Worm (Caenorhabditis elegans): ENCODE measurements around the gene C13B9.2.

- TF ChIP-seq die-1 (tag; optimal IDR thresholded peaks at IDR 0.05) (no peak), unc-62 (GFP tag; optimal IDR thresholded peaks at IDR 0.05) (no peak), D2030.7 (GFP tag; IDR thresholded peaks at IDR 0.05) (no peak), ceh-27 (GFP tag; optimal IDR thresholded peaks at IDR 0.05) (no peak), hsf-1 (GFP tag; IDR thresholded peaks at IDR 0.05) (no peak), madf-8 (GFP tag; conservative IDR thresholded peaks at IDR 0.05) (no peak), lsl-1 (GFP tag; optimal IDR thresholded peaks at IDR 0.05) (no peak), akir-1 (GFP tag; optimal IDR thresholded peaks at IDR 0.05) (no peak), sea-2 (GFP tag; IDR thresholded peaks at IDR 0.05) (no peak)
Observed at ce11 chrIII:6624872-6625271, 4.8 kb downstream of the C13B9.2 start, which contains the start of gene copd-1.
